Worm (Caenorhabditis elegans): ENCODE results near the gene Y48A6C.8.
A peak's percentile ranks its signal among the peaks of the same experiment; 100 is the strongest.
"Not testable (repeated sequence)": the region's sequence is repeated elsewhere in the genome, so short reads cannot be mapped to it uniquely, and the experiment has no call there.

The Y48A6C.8 gene

ce11 chrIII:11141791-11142490 lies 14.5 kb upstream of the Y48A6C.8 start, which contains the start of the genes Y47D3A.1 and pola-1 (continued):
- peak; percentile 53 for TF ChIP-seq snpc-4 (tag; optimal IDR thresholded peaks at IDR 0.05)
- TF ChIP-seq nhr-11 (tag; optimal IDR thresholded peaks at IDR 0.05) = no peak
- TF ChIP-seq ceh-9 (tag; optimal IDR thresholded peaks at IDR 0.05) = no peak
- TF ChIP-seq unc-39 (tag; optimal IDR thresholded peaks at IDR 0.05) = no peak
- no peak for TF ChIP-seq elt-3 (tag; optimal IDR thresholded peaks at IDR 0.05)
- TF ChIP-seq mdl-1 (tag; optimal IDR thresholded peaks at IDR 0.05) = no peak
- TF ChIP-seq nhr-76 (tag; optimal IDR thresholded peaks at IDR 0.05) = no peak
- no peak for TF ChIP-seq nhr-12 (tag; optimal IDR thresholded peaks at IDR 0.05)
- no peak for TF ChIP-seq elt-1 (tag; optimal IDR thresholded peaks at IDR 0.05)
- no peak for TF ChIP-seq ama-1 (optimal IDR thresholded peaks at IDR 0.05)
- no peak for TF ChIP-seq fos-1 (tag; optimal IDR thresholded peaks at IDR 0.05)
- no peak for TF ChIP-seq mml-1 (tag; optimal IDR thresholded peaks at IDR 0.05)
- TF ChIP-seq egl-5 (tag; optimal IDR thresholded peaks at IDR 0.05) = peak; percentile 51
- peak; percentile 17 for TF ChIP-seq pqm-1 (tag; optimal IDR thresholded peaks at IDR 0.05)
- TF ChIP-seq nhr-25 (tag; optimal IDR thresholded peaks at IDR 0.05) = peak; percentile 80
- peak; percentile 84 for TF ChIP-seq pha-4 (tag; optimal IDR thresholded peaks at IDR 0.05)
- no peak for TF ChIP-seq nhr-77 (tag; optimal IDR thresholded peaks at IDR 0.05)
- no peak for TF ChIP-seq nhr-28 (tag; optimal IDR thresholded peaks at IDR 0.05)
- TF ChIP-seq ceh-28 (tag; optimal IDR thresholded peaks at IDR 0.05) = peak; percentile 20
- TF ChIP-seq egl-27 (tag; optimal IDR thresholded peaks at IDR 0.05) = no peak

ce11 chrIII:11138922-11139321 lies 11.5 kb upstream of the Y48A6C.8 start, which contains the start of gene fbxa-128:
fbxa-128 (minus strand) TSS chrIII:11139113.
- TF ChIP-seq ceh-16 (tag; optimal IDR thresholded peaks at IDR 0.05) (no peak), hmg-11 (tag; optimal IDR thresholded peaks at IDR 0.05) (peak; percentile 4), pha-4 (tag; optimal IDR thresholded peaks at IDR 0.05) (peak; percentile 41), aly-2 (tag; optimal IDR thresholded peaks at IDR 0.05) (no peak), lin-15B (tag; optimal IDR thresholded peaks at IDR 0.05) (peak; percentile 60), nfya-1 (tag; optimal IDR thresholded peaks at IDR 0.05; ENCODE audit: insufficient read depth) (peak; percentile 59), nhr-12 (tag; optimal IDR thresholded peaks at IDR 0.05) (no peak), elt-1 (tag; optimal IDR thresholded peaks at IDR 0.05) (no peak), jun-1 (tag; optimal IDR thresholded peaks at IDR 0.05) (no peak), pqm-1 (tag; optimal IDR thresholded peaks at IDR 0.05) (peak; percentile 46), lin-39 (tag; optimal IDR thresholded peaks at IDR 0.05) (peak; percentile 55), elt-2 (tag; optimal IDR thresholded peaks at IDR 0.05) (peak; percentile 47), ceh-28 (tag; optimal IDR thresholded peaks at IDR 0.05) (no peak)

ce11 chrIII:11131475-11131874 lies 4.0 kb upstream of the Y48A6C.8 start, which contains the start of gene pha-1:
pha-1 (plus strand) TSS chrIII:11131775.
- not testable (repeated sequence) for TF ChIP-seq unc-39, ztf-11, egl-27 (tag; optimal IDR thresholded peaks at IDR 0.05)

ce11 chrIII:11129363-11129762 lies 1.9 kb upstream of the Y48A6C.8 start:
- TF ChIP-seq ceh-28 (tag; optimal IDR thresholded peaks at IDR 0.05) (peak; percentile 44), egl-27 (tag; optimal IDR thresholded peaks at IDR 0.05) (no peak), nfya-1 (tag; optimal IDR thresholded peaks at IDR 0.05; ENCODE audit: insufficient read depth) (peak; percentile 7)

- TF ChIP-seq snpc-4 (tag; optimal IDR thresholded peaks at IDR 0.05) = peak; percentile 44
- no peak for TF ChIP-seq ztf-4 (tag; optimal IDR thresholded peaks at IDR 0.05)
- TF ChIP-seq elt-2 (tag; optimal IDR thresholded peaks at IDR 0.05) = no peak
- no peak for TF ChIP-seq elt-3 (tag; optimal IDR thresholded peaks at IDR 0.05)
- no peak for TF ChIP-seq nhr-12 (tag; optimal IDR thresholded peaks at IDR 0.05)
- no peak for TF ChIP-seq eor-1 (tag; optimal IDR thresholded peaks at IDR 0.05)
- no peak for TF ChIP-seq nhr-43 (tag; optimal IDR thresholded peaks at IDR 0.05; ENCODE audit: poor library complexity, severe bottlenecking)
Measured at ce11 chrIII:11123844-11124243, 3.6 kb downstream of the Y48A6C.8 start.
